Fruit fly (Drosophila melanogaster) whole organism, prepupa: ENCODE results near the gene Aptx.

Experiments used
- CG11902 ChIP-seq: fragments of 200-800 bp; sonication (Bioruptor generic); optimal IDR thresholded peaks from 3 replicates; lab custom pipeline; 2016; ENCODE audit warnings: missing biosample characterization, missing genetic modification characterization
- CG16779 ChIP-seq: fragments of 200-800 bp; sonication (Bioruptor generic); optimal IDR thresholded peaks from 3 replicates; lab custom pipeline; 2017; ENCODE audit warnings: missing biosample characterization, mild to moderate bottlenecking, missing genetic modification characterization
- CG3032 ChIP-seq: fragments of 200-800 bp; optimal IDR thresholded peaks from 2 replicates; lab custom pipeline; 2019; ENCODE audit warnings: missing biosample characterization, mild to moderate bottlenecking, missing genetic modification characterization, moderate library complexity
- CG3919 ChIP-seq: fragments of 200-800 bp; sonication (Bioruptor generic); optimal IDR thresholded peaks from 3 replicates; lab custom pipeline; 2016; ENCODE audit warnings: missing biosample characterization, missing genetic modification characterization
- CG6792 ChIP-seq: fragments of 200-800 bp; sonication (Bioruptor generic); optimal IDR thresholded peaks from 3 replicates; lab custom pipeline; 2016; ENCODE audit warnings: missing biosample characterization, missing genetic modification characterization
- CG6808 ChIP-seq: fragments of 200-800 bp; sonication (Bioruptor generic); optimal IDR thresholded peaks from 3 replicates; lab custom pipeline; 2017; ENCODE audit warnings: missing biosample characterization, missing genetic modification characterization, mild to moderate bottlenecking, moderate library complexity, missing genetic modification reagents
- CG8319 ChIP-seq: fragments of 200-800 bp; sonication (Bioruptor generic); optimal IDR thresholded peaks from 3 replicates; lab custom pipeline; 2016; ENCODE audit warnings: missing biosample characterization, missing genetic modification characterization
- CG8632 ChIP-seq: fragments of 200-800 bp; sonication (Bioruptor generic); optimal IDR thresholded peaks from 3 replicates; lab custom pipeline; 2016; ENCODE audit warnings: missing biosample characterization, missing genetic modification characterization
- CG9139 ChIP-seq: fragments of 200-800 bp; sonication (Bioruptor generic); optimal IDR thresholded peaks from 3 replicates; lab custom pipeline; 2017; ENCODE audit warnings: missing biosample characterization, mild to moderate bottlenecking, missing genetic modification characterization
- Eip75B ChIP-seq: fragments of 200-800 bp; sonication (Bioruptor generic); optimal IDR thresholded peaks from 3 replicates; lab custom pipeline; 2016; ENCODE audit warnings: missing biosample characterization, missing genetic modification characterization
- Eip78C ChIP-seq: fragments of 200-800 bp; sonication (Bioruptor generic); peaks from one replicate; lab custom pipeline; 2016; ENCODE audit warnings: missing biosample characterization, missing genetic modification characterization
- Gug ChIP-seq: fragments of 200-800 bp; sonication (Bioruptor generic); IDR thresholded peaks from 2 replicates; pipeline ENCODE4 v1.3.6; 2022; ENCODE audit warnings: missing biosample characterization, missing genetic modification characterization
- Hr38 ChIP-seq: sonication (Bioruptor generic); optimal IDR thresholded peaks from 2 replicates; lab custom pipeline; 2016; ENCODE audit warnings: missing biosample characterization, missing genetic modification characterization
- Hr39 ChIP-seq: fragments of 200-800 bp; sonication (Bioruptor generic); optimal IDR thresholded peaks from 2 replicates; lab custom pipeline; 2016; ENCODE audit warnings: missing biosample characterization, missing genetic modification characterization
- Hr4 ChIP-seq: fragments of 200-800 bp; sonication (Bioruptor generic); optimal IDR thresholded peaks from 3 replicates; lab custom pipeline; 2016; ENCODE audit warnings: missing biosample characterization, missing genetic modification characterization
- Lpt ChIP-seq: fragments of 200-800 bp; sonication (Bioruptor generic); optimal IDR thresholded peaks from 3 replicates; lab custom pipeline; 2016; ENCODE audit warnings: missing biosample characterization, missing genetic modification characterization
- Sox102F ChIP-seq: fragments of 200-800 bp; sonication (Bioruptor generic); optimal IDR thresholded peaks from 2 replicates; lab custom pipeline; 2016; ENCODE audit warnings: missing biosample characterization, mild to moderate bottlenecking, missing genetic modification characterization
- Sox14 ChIP-seq: fragments of 200-800 bp; sonication (Bioruptor generic); optimal IDR thresholded peaks from 3 replicates; lab custom pipeline; 2016; ENCODE audit warnings: missing biosample characterization, missing genetic modification characterization
- acj6 ChIP-seq: fragments of 200-800 bp; sonication (Bioruptor generic); optimal IDR thresholded peaks from 3 replicates; lab custom pipeline; 2016; ENCODE audit warnings: missing biosample characterization, missing genetic modification characterization
- cyc ChIP-seq: fragments of 200-800 bp; sonication (Bioruptor generic); optimal IDR thresholded peaks from 3 replicates; lab custom pipeline; 2016; ENCODE audit warnings: missing biosample characterization, missing genetic modification characterization
- eg ChIP-seq: fragments of 200-800 bp; sonication (Bioruptor generic); IDR thresholded peaks from 3 replicates; pipeline ENCODE4 v1.3.6; 2022; ENCODE audit warnings: missing biosample characterization, missing genetic modification characterization
- esn ChIP-seq: fragments of 200-800 bp; sonication (Bioruptor generic); optimal IDR thresholded peaks from 2 replicates; lab custom pipeline; 2016; ENCODE audit warnings: missing biosample characterization, mild to moderate bottlenecking, missing genetic modification characterization, moderate library complexity
- fd85E ChIP-seq: fragments of 200-800 bp; sonication (Bioruptor generic); optimal IDR thresholded peaks from 3 replicates; lab custom pipeline; 2016; ENCODE audit warnings: missing biosample characterization, missing genetic modification characterization
- fkh ChIP-seq: fragments of 200-800 bp; sonication (Bioruptor generic); optimal IDR thresholded peaks from 3 replicates; lab custom pipeline; 2017; ENCODE audit warnings: missing biosample characterization, mild to moderate bottlenecking, missing genetic modification characterization, moderate library complexity
- lz ChIP-seq: fragments of 200-800 bp; sonication (Bioruptor generic); optimal IDR thresholded peaks from 3 replicates; lab custom pipeline; 2016; ENCODE audit warnings: missing biosample characterization, missing genetic modification characterization
- ss ChIP-seq, 2 experiments: fragments of 200-800 bp; sonication (Bioruptor generic); optimal IDR thresholded peaks; 2 replicates in 1 of 2; 3 replicates in 1 of 2; lab custom pipeline; 2017 to 2018; ENCODE audit warnings: mild to moderate bottlenecking in 2 of 2, missing biosample characterization in 2 of 2, missing genetic modification characterization in 2 of 2, moderate library complexity in 1 of 2
- svp ChIP-seq: fragments of 200-800 bp; sonication (Bioruptor generic); peaks from one replicate; lab custom pipeline; 2016; ENCODE audit warnings: missing biosample characterization, missing genetic modification characterization
- topi ChIP-seq: fragments of 200-800 bp; sonication (Bioruptor generic); optimal IDR thresholded peaks from 3 replicates; lab custom pipeline; 2016; ENCODE audit warnings: missing biosample characterization, missing genetic modification characterization
- vri ChIP-seq: fragments of 200-800 bp; sonication (Bioruptor generic); optimal IDR thresholded peaks from 3 replicates; lab custom pipeline; 2016; ENCODE audit warnings: missing biosample characterization, mild to moderate bottlenecking, missing genetic modification characterization

Gene Aptx

dm6 chr3R:19412434-19412833 is 9.2 kb downstream of the Aptx start, which contains the start of gene CG31221:
CG31221 (plus strand) TSS chr3R:19412689.
- TF ChIP-seq CG11902 (no peak), Hr39 (no peak), CG16779 (no peak), Hr38 (GFP tag; lab: Kevin White, UChicago) (no peak), Hr4 (GFP tag; lab: Kevin White, UChicago) (no peak), CG9139 (GFP tag; lab: Kevin White, UChicago) (no peak), cyc (GFP tag; lab: Kevin White, UChicago) (no peak), eg (GFP tag; lab: Robert Waterston, UW) (no peak), esn (GFP tag; lab: Kevin White, UChicago) (no peak), CG6808 (GFP tag; lab: Kevin White, UChicago) (no peak), Eip75B (no peak), vri (GFP tag; lab: Kevin White, UChicago) (no peak), fkh (GFP tag; lab: Kevin White, UChicago) (no peak), svp (GFP tag; lab: Kevin White, UChicago) (no peak), Lpt (GFP tag; lab: Kevin White, UChicago) (no peak), CG3919 (GFP tag; lab: Kevin White, UChicago) (no peak)

dm6 chr3R:19425099-19425498 is 21.8 kb downstream of the Aptx start, which contains the start of gene CG3517:
CG3517 (minus strand) TSS chr3R:19425199.
- TF ChIP-seq esn (GFP tag; lab: Kevin White, UChicago) = no peak
- no peak for TF ChIP-seq CG8319
- TF ChIP-seq CG6808 (GFP tag; lab: Kevin White, UChicago) = no peak
- no peak for TF ChIP-seq Sox102F (GFP tag; lab: Kevin White, UChicago)
- no peak for TF ChIP-seq Sox14 (GFP tag; lab: Kevin White, UChicago)
- TF ChIP-seq Eip78C (GFP tag; lab: Kevin White, UChicago) = no peak
- TF ChIP-seq topi (GFP tag; lab: Kevin White, UChicago) = no peak
- TF ChIP-seq Gug (GFP tag; lab: Robert Waterston, UW) = no peak
- no peak for TF ChIP-seq CG6792 (GFP tag; lab: Kevin White, UChicago)
- no peak for TF ChIP-seq ss (GFP tag; optimal IDR thresholded peaks at IDR 0.05; lab: Kevin White, UChicago)
- TF ChIP-seq CG11902 = no peak
- TF ChIP-seq CG3032 (tag; lab: Kevin White, UChicago) = no peak
- TF ChIP-seq CG8632 (GFP tag; lab: Kevin White, UChicago) = no peak
- TF ChIP-seq lz (GFP tag; lab: Kevin White, UChicago) = no peak
- TF ChIP-seq fd85E = no peak
- no peak for TF ChIP-seq acj6 (GFP tag; lab: Kevin White, UChicago)
